Fruit fly (Drosophila melanogaster) whole organism, embryonic: ENCODE data around the gene CG7810.

Experiments
- Atf6 ChIP-seq: fragments of 200-800 bp; sonication (Bioruptor generic); IDR thresholded peaks from 2 replicates; pipeline ENCODE4 v1.3.6; 2022; ENCODE audit warnings: missing biosample characterization, missing genetic modification characterization
- CG15011 ChIP-seq: fragments of 200-800 bp; sonication (Bioruptor generic); optimal IDR thresholded peaks from 3 replicates; lab custom pipeline; 2018; ENCODE audit warnings: missing biosample characterization, mild to moderate bottlenecking, missing genetic modification characterization
- CG1529 ChIP-seq: fragments of 200-800 bp; sonication (Bioruptor generic); optimal IDR thresholded peaks from 3 replicates; lab custom pipeline; 2018; ENCODE audit warnings: missing biosample characterization, missing genetic modification characterization
- CG9817 ChIP-seq: fragments of 200-800 bp; sonication (Bioruptor generic); optimal IDR thresholded peaks from 2 replicates; lab custom pipeline; 2018; ENCODE audit warnings: missing biosample characterization, mild to moderate bottlenecking, missing genetic modification characterization, moderate library complexity
- Dfd ChIP-seq, 2 experiments: fragments of >200 bp; optimal IDR thresholded peaks; 2 replicates each; lab custom pipeline; 2017; ENCODE audit warnings: missing biosample characterization in 2 of 2, missing genetic modification characterization in 2 of 2
- cato ChIP-seq: fragments of 200-800 bp; sonication (Bioruptor generic); optimal IDR thresholded peaks from 2 replicates; lab custom pipeline; 2016; ENCODE audit warnings: missing biosample characterization, missing genetic modification characterization, borderline replicate concordance
- peb ChIP-seq: fragments of 200-800 bp; sonication (Bioruptor generic); IDR thresholded peaks from 2 replicates; pipeline ENCODE4 v1.3.6; 2022; ENCODE audit warnings: missing biosample characterization, missing genetic modification characterization
- scrt ChIP-seq: fragments of 200-800 bp; sonication (Bioruptor generic); optimal IDR thresholded peaks from 2 replicates; lab custom pipeline; 2018; ENCODE audit warnings: missing biosample characterization, mild to moderate bottlenecking, missing genetic modification characterization, moderate library complexity
- sima ChIP-seq: fragments of 200-800 bp; sonication (Bioruptor generic); optimal IDR thresholded peaks from 2 replicates; lab custom pipeline; 2016; ENCODE audit warnings: missing biosample characterization, missing genetic modification characterization

DNA sequence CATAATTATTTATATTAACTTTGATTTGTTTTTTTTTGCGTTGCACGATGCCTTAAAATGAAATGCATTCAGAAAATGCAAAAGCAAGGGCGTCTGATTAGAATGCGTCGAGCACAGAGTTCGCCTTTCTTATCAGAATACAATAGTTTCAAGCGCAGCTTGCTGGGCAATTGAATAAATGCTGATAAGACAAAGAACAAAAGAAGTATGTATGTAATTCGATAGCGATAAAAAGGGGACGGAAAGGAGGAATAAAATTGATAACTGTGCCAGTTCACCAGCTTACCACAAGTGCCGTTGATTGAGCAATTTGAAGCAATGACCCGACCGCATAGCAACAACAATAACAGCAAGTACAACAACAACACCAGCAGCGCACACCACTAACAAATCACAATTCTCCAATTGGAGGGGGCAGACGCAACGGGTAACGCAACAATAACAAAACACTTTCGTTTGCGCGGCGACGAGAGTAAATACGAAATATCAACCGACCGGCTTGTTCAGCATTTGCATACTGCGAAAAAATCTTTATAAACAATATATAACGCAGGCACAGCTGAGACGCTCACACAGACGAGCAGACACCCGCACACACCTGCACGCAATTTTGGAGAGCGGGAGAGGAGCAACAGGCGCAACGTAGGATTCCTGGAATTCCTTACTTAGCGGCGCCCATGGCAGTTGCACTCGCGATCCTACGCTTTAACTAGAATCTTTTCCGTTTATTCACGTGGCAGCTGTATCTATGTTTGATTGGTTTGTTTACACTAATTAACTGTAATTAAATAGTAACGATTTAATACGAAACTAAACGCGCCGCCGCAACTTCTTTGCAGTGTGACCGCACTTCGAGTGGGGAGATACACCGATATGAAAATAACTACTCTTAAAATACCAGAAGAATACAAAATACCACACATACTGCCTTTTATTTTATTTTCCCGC is 10.5 kb downstream of the CG7810 start, which contains the start of gene Btk:
- TF ChIP-seq CG9817 (no peak), Atf6 (GFP tag; lab: Robert Waterston, UW) (no peak), Dfd (GFP tag; optimal IDR thresholded peaks at IDR 0.05; lab: Kevin White, UChicago) (no peak), CG15011 (GFP tag; lab: Kevin White, UChicago) (no peak), peb (no peak), scrt (GFP tag; lab: Kevin White, UChicago) (peak; percentile 83), sima (GFP tag; lab: Kevin White, UChicago) (no peak), cato (GFP tag; lab: Kevin White, UChicago) (no peak), CG1529 (no peak)
